Worm (Caenorhabditis elegans): ENCODE measurements around the gene zig-5.

DNA sequence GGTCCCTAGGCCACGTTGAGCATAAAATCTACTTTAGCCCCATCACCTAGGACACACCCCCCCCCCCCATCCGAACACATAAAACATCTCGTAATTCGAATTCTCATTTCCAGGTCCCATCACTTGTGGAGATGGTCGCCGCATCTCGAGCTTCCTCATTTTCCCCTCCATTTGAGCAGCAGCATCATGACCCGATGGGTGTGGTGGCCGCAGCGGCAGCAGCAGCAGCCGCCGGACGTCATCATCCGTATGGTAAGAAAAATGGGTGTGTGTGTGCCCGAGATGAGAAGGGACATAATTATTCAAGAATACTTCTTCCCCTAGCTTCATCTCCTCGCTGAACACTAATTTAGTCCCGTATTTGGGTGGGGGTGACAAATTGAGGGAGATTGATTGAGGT lies 31.8 kb downstream of the zig-5 start:
- TF ChIP-seq K09A11.1 (tag; optimal IDR thresholded peaks at IDR 0.05; ENCODE audit: insufficient read depth) (no peak), unc-42 (tag; optimal IDR thresholded peaks at IDR 0.05) (no peak), pha-4 (tag; optimal IDR thresholded peaks at IDR 0.05) (no peak), K02D7.2 (tag; optimal IDR thresholded peaks at IDR 0.05) (no peak)

Data from whole organism, late embryonic.